Worm (Caenorhabditis elegans) whole organism, young adult: ENCODE results near the gene srz-94.

Experiments
- C06A6.2 ChIP-seq: fragments of 200-800 bp; sonication (Bioruptor generic); conservative IDR thresholded peaks from 2 replicates; pipeline ENCODE4 v1.3.6; 2022; ENCODE audit warnings: missing genetic modification characterization, missing compliant biosample characterization
- F10E7.11 ChIP-seq: sonication (generic microtip); optimal IDR thresholded peaks from 2 replicates; lab custom pipeline; 2017; ENCODE audit warnings: mild to moderate bottlenecking, missing genetic modification characterization, moderate library complexity, missing compliant biosample characterization
- atf-7 ChIP-seq: sonication (generic microtip); optimal IDR thresholded peaks from 2 replicates; lab custom pipeline; 2017; ENCODE audit warnings: mild to moderate bottlenecking, missing genetic modification characterization, missing compliant biosample characterization
- dpl-1 ChIP-seq: fragments of 150-350 bp; optimal IDR thresholded peaks from 2 replicates; lab custom pipeline; 2014; ENCODE audit warnings: missing biosample characterization, missing genetic modification reagents, missing genetic modification characterization
- lin-40 ChIP-seq: sonication (generic microtip); optimal IDR thresholded peaks from 2 replicates; lab custom pipeline; 2016; ENCODE audit warnings: missing genetic modification characterization, mild to moderate bottlenecking, missing compliant biosample characterization, missing genotype, missing genetic modification reagents
- nfya-2 ChIP-seq: fragments of 200-800 bp; sonication (Bioruptor generic); IDR thresholded peaks from 2 replicates; pipeline ENCODE4 v1.3.6; 2022; ENCODE audit warnings: missing genetic modification reagents, missing genetic modification characterization, missing compliant biosample characterization
- nhr-27 ChIP-seq: fragments of 200-800 bp; sonication (Bioruptor generic); optimal IDR thresholded peaks from 2 replicates; lab custom pipeline; 2018; ENCODE audit warnings: mild to moderate bottlenecking, missing genetic modification characterization, moderate library complexity, missing compliant biosample characterization
- repo-1 ChIP-seq: sonication (generic microtip); optimal IDR thresholded peaks from 2 replicates; lab custom pipeline; 2017; ENCODE audit warnings: mild to moderate bottlenecking, missing genetic modification characterization, missing compliant biosample characterization
- snpc-1.3 ChIP-seq: sonication (generic microtip); optimal IDR thresholded peaks from 2 replicates; lab custom pipeline; 2017; ENCODE audit warnings: missing genetic modification characterization, mild to moderate bottlenecking, missing compliant biosample characterization, antibody characterized with exemption, moderate library complexity, missing genotype, missing genetic modification reagents; ENCODE audit not compliant: insufficient read depth
- ztf-6 ChIP-seq: fragments of 200-800 bp; sonication (Bioruptor generic); IDR thresholded peaks from 2 replicates; pipeline ENCODE4 v1.3.6; 2022; ENCODE audit warnings: missing genetic modification reagents, missing genetic modification characterization, missing compliant biosample characterization

- TF ChIP-seq F10E7.11 (no peak), repo-1 (tag; lab: Kevin White, UChicago) (no peak), nhr-27 (no peak), C06A6.2 (GFP tag; lab: Robert Waterston, UW) (no peak), nfya-2 (no peak), snpc-1.3 (tag; lab: Kevin White, UChicago) (no peak), atf-7 (tag; lab: Kevin White, UChicago) (no peak), dpl-1 (no peak), lin-40 (tag; lab: Kevin White, UChicago) (no peak), ztf-6 (GFP tag; lab: Robert Waterston, UW) (no peak)
Measured at ce11 chrV:17061585-17061984, 25.8 kb upstream of the srz-94 start, which contains the start of gene F28B1.9.
